Worm (Caenorhabditis elegans): Measurements from ENCODE around the gene hal-3.

The hal-3 gene

ce11 chrII:9624110-9624695 is 7.3 kb upstream of the hal-3 start, which contains the start of the genes dnj-20 and ZK1307.8:
Gene dnj-20 (minus strand): TSS chrII:9624176.
Gene ZK1307.8 (plus strand): TSS chrII:9624613.
- TF ChIP-seq lsy-2 (tag; optimal IDR thresholded peaks at IDR 0.05), result peak in 1 of 2 experiments; percentile 55
- TF ChIP-seq lin-13 (GFP tag; optimal IDR thresholded peaks at IDR 0.05), result no peak
- peak; percentile 23 for TF ChIP-seq fos-1 (tag; optimal IDR thresholded peaks at IDR 0.05)
- peak; percentile 15 for TF ChIP-seq gmeb-1 (tag; optimal IDR thresholded peaks at IDR 0.05)
- peak; percentile 43 for TF ChIP-seq C34F6.9 (tag; optimal IDR thresholded peaks at IDR 0.05)
- TF ChIP-seq F13H6.1 (tag; optimal IDR thresholded peaks at IDR 0.05), result no peak
- peak; percentile 79 for TF ChIP-seq crh-2 (tag; optimal IDR thresholded peaks at IDR 0.05)
- peak; percentile 38 for TF ChIP-seq unc-55 (GFP tag; optimal IDR thresholded peaks at IDR 0.05)

ce11 chrII:9621913-9622348 is 5.0 kb upstream of the hal-3 start:
- TF ChIP-seq F13H6.1 (tag; optimal IDR thresholded peaks at IDR 0.05) (peak; percentile 43), nhr-23 (tag; optimal IDR thresholded peaks at IDR 0.05) (no peak), nhr-10 (tag; optimal IDR thresholded peaks at IDR 0.05) (no peak), C34F6.9 (tag; optimal IDR thresholded peaks at IDR 0.05) (peak; percentile 21), nhr-25 (tag; optimal IDR thresholded peaks at IDR 0.05) (no peak), peb-1 (tag; optimal IDR thresholded peaks at IDR 0.05) (no peak), alr-1 (tag; optimal IDR thresholded peaks at IDR 0.05) (no peak), mbf-1 (tag; optimal IDR thresholded peaks at IDR 0.05) (no peak), crh-2 (tag; optimal IDR thresholded peaks at IDR 0.05) (peak; percentile 40), ztf-1 (GFP tag; conservative IDR thresholded peaks at IDR 0.05) (no peak), nhr-237 (tag; optimal IDR thresholded peaks at IDR 0.05) (no peak), sma-9 (GFP tag; optimal IDR thresholded peaks at IDR 0.05) (peak; percentile 9), sma-9 (tag; optimal IDR thresholded peaks at IDR 0.05) (no peak), blmp-1 (tag; optimal IDR thresholded peaks at IDR 0.05; ENCODE audit: insufficient read depth) (peak; percentile 13), lsy-2 (tag; optimal IDR thresholded peaks at IDR 0.05) (no peak), R02D3.7 (tag; optimal IDR thresholded peaks at IDR 0.05) (no peak), ztf-4 (tag; optimal IDR thresholded peaks at IDR 0.05) (no peak), ama-1 (optimal IDR thresholded peaks at IDR 0.05) (no peak), aly-2 (tag; optimal IDR thresholded peaks at IDR 0.05) (no peak), ZK546.5 (tag; optimal IDR thresholded peaks at IDR 0.05) (no peak)

- TF ChIP-seq zag-1 (tag; optimal IDR thresholded peaks at IDR 0.05) (no peak), F13H6.1 (tag; optimal IDR thresholded peaks at IDR 0.05) (peak; percentile 70), C34F6.9 (tag; optimal IDR thresholded peaks at IDR 0.05) (peak; percentile 61), lsy-2 (tag; optimal IDR thresholded peaks at IDR 0.05) (peak in 1 of 2 experiments; percentile 24), unc-62 (GFP tag; optimal IDR thresholded peaks at IDR 0.05) (no peak), nhr-23 (tag; optimal IDR thresholded peaks at IDR 0.05) (no peak), sma-3 (GFP tag; optimal IDR thresholded peaks at IDR 0.05) (no peak), unc-55 (GFP tag; optimal IDR thresholded peaks at IDR 0.05) (peak; percentile 1), nhr-237 (tag; optimal IDR thresholded peaks at IDR 0.05) (no peak), nhr-129 (tag; optimal IDR thresholded peaks at IDR 0.05) (peak; percentile 43), mdl-1 (tag; optimal IDR thresholded peaks at IDR 0.05) (no peak), mab-5 (tag; optimal IDR thresholded peaks at IDR 0.05) (no peak), nhr-6 (tag; optimal IDR thresholded peaks at IDR 0.05) (no peak), mbf-1 (tag; optimal IDR thresholded peaks at IDR 0.05) (no peak), sma-9 (GFP tag; optimal IDR thresholded peaks at IDR 0.05) (peak; percentile 50), sma-9 (tag; optimal IDR thresholded peaks at IDR 0.05) (no peak)
Observed at ce11 chrII:9621121-9621520, 4.2 kb upstream of the hal-3 start.

- no peak for TF ChIP-seq ztf-11 (tag; optimal IDR thresholded peaks at IDR 0.05)
- TF ChIP-seq dmd-4 (tag; optimal IDR thresholded peaks at IDR 0.05), result no peak
- TF ChIP-seq alr-1 (tag; optimal IDR thresholded peaks at IDR 0.05), result no peak
- no peak for TF ChIP-seq peb-1 (tag; optimal IDR thresholded peaks at IDR 0.05)
- no peak for TF ChIP-seq nhr-10 (tag; optimal IDR thresholded peaks at IDR 0.05)
- no peak for TF ChIP-seq ztf-1 (GFP tag; conservative IDR thresholded peaks at IDR 0.05)
- no peak for TF ChIP-seq Y55F3AM.14 (GFP tag; optimal IDR thresholded peaks at IDR 0.05)
- TF ChIP-seq sma-9 (GFP tag; optimal IDR thresholded peaks at IDR 0.05), result peak; percentile 15
- TF ChIP-seq sma-9 (tag; optimal IDR thresholded peaks at IDR 0.05), result no peak
- peak; percentile 29 for TF ChIP-seq nhr-6 (tag; optimal IDR thresholded peaks at IDR 0.05)
- no peak for TF ChIP-seq ceh-82 (tag; optimal IDR thresholded peaks at IDR 0.05)
- no peak for TF ChIP-seq ZK546.5 (tag; optimal IDR thresholded peaks at IDR 0.05)
- no peak for TF ChIP-seq ama-1 (optimal IDR thresholded peaks at IDR 0.05)
- no peak for TF ChIP-seq nhr-11 (tag; optimal IDR thresholded peaks at IDR 0.05)
- peak; percentile 4 for TF ChIP-seq blmp-1 (tag; optimal IDR thresholded peaks at IDR 0.05; ENCODE audit: insufficient read depth)
- peak; percentile 59 for TF ChIP-seq nhr-25 (tag; optimal IDR thresholded peaks at IDR 0.05)
- peak; percentile 1 for TF ChIP-seq sma-3 (GFP tag; optimal IDR thresholded peaks at IDR 0.05)
- TF ChIP-seq mbf-1 (tag; optimal IDR thresholded peaks at IDR 0.05), result no peak
- TF ChIP-seq mdl-1 (tag; optimal IDR thresholded peaks at IDR 0.05), result no peak
- TF ChIP-seq crh-2 (tag; optimal IDR thresholded peaks at IDR 0.05), result no peak
- TF ChIP-seq zag-1 (tag; optimal IDR thresholded peaks at IDR 0.05), result no peak
- TF ChIP-seq nhr-23 (tag; optimal IDR thresholded peaks at IDR 0.05), result no peak
- TF ChIP-seq nhr-77 (tag; optimal IDR thresholded peaks at IDR 0.05), result no peak
- no peak for TF ChIP-seq elt-1 (tag; optimal IDR thresholded peaks at IDR 0.05)
- no peak for TF ChIP-seq lsy-2 (tag; optimal IDR thresholded peaks at IDR 0.05)
- no peak for TF ChIP-seq snpc-4 (tag; optimal IDR thresholded peaks at IDR 0.05)
- no peak for TF ChIP-seq sem-4 (tag; optimal IDR thresholded peaks at IDR 0.05)
- TF ChIP-seq nhr-237 (tag; optimal IDR thresholded peaks at IDR 0.05), result no peak
- TF ChIP-seq C34F6.9 (tag; optimal IDR thresholded peaks at IDR 0.05), result no peak
- TF ChIP-seq nhr-12 (tag; optimal IDR thresholded peaks at IDR 0.05), result no peak
- TF ChIP-seq aly-2 (tag; optimal IDR thresholded peaks at IDR 0.05), result no peak
- no peak for TF ChIP-seq gmeb-1 (tag; optimal IDR thresholded peaks at IDR 0.05)
- TF ChIP-seq unc-55 (GFP tag; optimal IDR thresholded peaks at IDR 0.05), result no peak
Observed at ce11 chrII:9620616-9621015, 3.7 kb upstream of the hal-3 start.
